Fruit fly (Drosophila melanogaster) whole organism, prepupa: ENCODE measurements around the gene D2hgdh.

Experiments
- Blimp-1 ChIP-seq: fragments of 200-800 bp; sonication (Bioruptor generic); optimal IDR thresholded peaks from 3 replicates; lab custom pipeline; 2017; ENCODE audit warnings: missing biosample characterization, missing genetic modification characterization, mild to moderate bottlenecking, moderate library complexity, missing genetic modification reagents
- CG10631 ChIP-seq: fragments of 200-800 bp; sonication (Bioruptor generic); optimal IDR thresholded peaks from 2 replicates; lab custom pipeline; 2016; ENCODE audit warnings: missing biosample characterization, missing genetic modification characterization
- CG11294 ChIP-seq: fragments of 200-800 bp; sonication (Bioruptor generic); IDR thresholded peaks from 2 replicates; pipeline ENCODE4 v1.3.6; 2022; ENCODE audit warnings: missing biosample characterization, missing genetic modification characterization
- CG11902 ChIP-seq: fragments of 200-800 bp; sonication (Bioruptor generic); optimal IDR thresholded peaks from 3 replicates; lab custom pipeline; 2016; ENCODE audit warnings: missing biosample characterization, missing genetic modification characterization
- CG15336 ChIP-seq: fragments of 200-800 bp; sonication (Bioruptor generic); IDR thresholded peaks from 2 replicates; pipeline ENCODE4 v1.3.6; 2022; ENCODE audit warnings: missing biosample characterization, missing genetic modification characterization
- CG16779 ChIP-seq: fragments of 200-800 bp; sonication (Bioruptor generic); optimal IDR thresholded peaks from 3 replicates; lab custom pipeline; 2017; ENCODE audit warnings: missing biosample characterization, mild to moderate bottlenecking, missing genetic modification characterization
- CG32006 ChIP-seq: fragments of 200-800 bp; sonication (Bioruptor generic); optimal IDR thresholded peaks from 3 replicates; lab custom pipeline; 2017; ENCODE audit warnings: missing biosample characterization, mild to moderate bottlenecking, missing genetic modification characterization
- CG34406 ChIP-seq: fragments of 200-800 bp; sonication (Bioruptor generic); optimal IDR thresholded peaks from 3 replicates; lab custom pipeline; 2016; ENCODE audit warnings: missing biosample characterization, missing genetic modification characterization
- CG3919 ChIP-seq: fragments of 200-800 bp; sonication (Bioruptor generic); optimal IDR thresholded peaks from 3 replicates; lab custom pipeline; 2016; ENCODE audit warnings: missing biosample characterization, missing genetic modification characterization
- CG4318 ChIP-seq: fragments of 200-800 bp; sonication (Bioruptor generic); optimal IDR thresholded peaks from 3 replicates; lab custom pipeline; 2017; ENCODE audit warnings: missing biosample characterization, mild to moderate bottlenecking, missing genetic modification characterization
- CG6163 ChIP-seq: fragments of 200-800 bp; sonication (Bioruptor generic); IDR thresholded peaks from 3 replicates; pipeline ENCODE4 v1.3.6; 2022; ENCODE audit warnings: missing biosample characterization, missing genetic modification characterization
- CG6276 ChIP-seq: fragments of 200-800 bp; sonication (Bioruptor generic); optimal IDR thresholded peaks from 2 replicates; lab custom pipeline; 2017; ENCODE audit warnings: missing biosample characterization, mild to moderate bottlenecking, missing genetic modification characterization
- CG6792 ChIP-seq: fragments of 200-800 bp; sonication (Bioruptor generic); optimal IDR thresholded peaks from 3 replicates; lab custom pipeline; 2016; ENCODE audit warnings: missing biosample characterization, missing genetic modification characterization
- CG6808 ChIP-seq: fragments of 200-800 bp; sonication (Bioruptor generic); optimal IDR thresholded peaks from 3 replicates; lab custom pipeline; 2017; ENCODE audit warnings: missing biosample characterization, missing genetic modification characterization, mild to moderate bottlenecking, moderate library complexity, missing genetic modification reagents
- CG6854 ChIP-seq: fragments of 200-800 bp; sonication (Bioruptor generic); optimal IDR thresholded peaks from 2 replicates; lab custom pipeline; 2017; ENCODE audit warnings: missing biosample characterization, mild to moderate bottlenecking, missing genetic modification characterization
- CG7368 ChIP-seq: fragments of 200-800 bp; sonication (Bioruptor generic); optimal IDR thresholded peaks from 3 replicates; lab custom pipeline; 2016; ENCODE audit warnings: missing biosample characterization, missing genetic modification characterization
- CG8119 ChIP-seq: fragments of 200-800 bp; sonication (Bioruptor generic); IDR thresholded peaks from 3 replicates; pipeline ENCODE4 v1.3.6; 2022; ENCODE audit warnings: missing biosample characterization, missing genetic modification characterization
- CG9139 ChIP-seq: fragments of 200-800 bp; sonication (Bioruptor generic); optimal IDR thresholded peaks from 3 replicates; lab custom pipeline; 2017; ENCODE audit warnings: missing biosample characterization, mild to moderate bottlenecking, missing genetic modification characterization
- Eip78C ChIP-seq: fragments of 200-800 bp; sonication (Bioruptor generic); peaks from one replicate; lab custom pipeline; 2016; ENCODE audit warnings: missing biosample characterization, missing genetic modification characterization
- Eip93F ChIP-seq: fragments of 200-800 bp; sonication (Bioruptor generic); optimal IDR thresholded peaks from 2 replicates; lab custom pipeline; 2016; ENCODE audit warnings: missing biosample characterization, mild to moderate bottlenecking, missing genetic modification characterization
- Gug ChIP-seq: fragments of 200-800 bp; sonication (Bioruptor generic); IDR thresholded peaks from 2 replicates; pipeline ENCODE4 v1.3.6; 2022; ENCODE audit warnings: missing biosample characterization, missing genetic modification characterization
- Hr39 ChIP-seq: fragments of 200-800 bp; sonication (Bioruptor generic); optimal IDR thresholded peaks from 2 replicates; lab custom pipeline; 2016; ENCODE audit warnings: missing biosample characterization, missing genetic modification characterization
- Hr4 ChIP-seq: fragments of 200-800 bp; sonication (Bioruptor generic); optimal IDR thresholded peaks from 3 replicates; lab custom pipeline; 2016; ENCODE audit warnings: missing biosample characterization, missing genetic modification characterization
- Lpt ChIP-seq: fragments of 200-800 bp; sonication (Bioruptor generic); optimal IDR thresholded peaks from 3 replicates; lab custom pipeline; 2016; ENCODE audit warnings: missing biosample characterization, missing genetic modification characterization
- OdsH ChIP-seq: fragments of 200-800 bp; sonication (Bioruptor generic); optimal IDR thresholded peaks from 3 replicates; lab custom pipeline; 2016; ENCODE audit warnings: missing biosample characterization, missing genetic modification characterization
- Sox14 ChIP-seq: fragments of 200-800 bp; sonication (Bioruptor generic); optimal IDR thresholded peaks from 3 replicates; lab custom pipeline; 2016; ENCODE audit warnings: missing biosample characterization, missing genetic modification characterization
- achi ChIP-seq: fragments of 200-800 bp; sonication (Bioruptor generic); optimal IDR thresholded peaks from 3 replicates; lab custom pipeline; 2016; ENCODE audit warnings: missing biosample characterization, missing genetic modification characterization
- dac ChIP-seq: fragments of 200-800 bp; sonication (Bioruptor generic); optimal IDR thresholded peaks from 2 replicates; lab custom pipeline; 2017; ENCODE audit warnings: missing biosample characterization, mild to moderate bottlenecking, missing genetic modification characterization
- dsx ChIP-seq: fragments of 200-800 bp; optimal IDR thresholded peaks from 3 replicates; lab custom pipeline; 2019; ENCODE audit warnings: missing biosample characterization, mild to moderate bottlenecking, missing genetic modification characterization, moderate library complexity; ENCODE audit not compliant: poor library complexity, severe bottlenecking
- eg ChIP-seq: fragments of 200-800 bp; sonication (Bioruptor generic); IDR thresholded peaks from 3 replicates; pipeline ENCODE4 v1.3.6; 2022; ENCODE audit warnings: missing biosample characterization, missing genetic modification characterization
- esn ChIP-seq: fragments of 200-800 bp; sonication (Bioruptor generic); optimal IDR thresholded peaks from 2 replicates; lab custom pipeline; 2016; ENCODE audit warnings: missing biosample characterization, mild to moderate bottlenecking, missing genetic modification characterization, moderate library complexity
- fd59A ChIP-seq: fragments of 200-800 bp; sonication (Bioruptor generic); optimal IDR thresholded peaks from 2 replicates; lab custom pipeline; 2017; ENCODE audit warnings: missing biosample characterization, mild to moderate bottlenecking, missing genetic modification characterization, missing genetic modification reagents
- net ChIP-seq: fragments of 200-800 bp; sonication (Bioruptor generic); optimal IDR thresholded peaks from 3 replicates; lab custom pipeline; 2016; ENCODE audit warnings: missing biosample characterization, missing genetic modification characterization
- pdm3 ChIP-seq: fragments of 200-800 bp; sonication (Bioruptor generic); optimal IDR thresholded peaks from 3 replicates; lab custom pipeline; 2016; ENCODE audit warnings: missing biosample characterization, missing genetic modification characterization
- salr ChIP-seq, 2 experiments: fragments of 200-800 bp; sonication (Bioruptor generic); optimal IDR thresholded peaks; 3 replicates each; lab custom pipeline; 2016 to 2018; ENCODE audit warnings: missing biosample characterization in 2 of 2, missing genetic modification characterization in 2 of 2, mild to moderate bottlenecking in 1 of 2
- svp ChIP-seq: fragments of 200-800 bp; sonication (Bioruptor generic); peaks from one replicate; lab custom pipeline; 2016; ENCODE audit warnings: missing biosample characterization, missing genetic modification characterization
- topi ChIP-seq: fragments of 200-800 bp; sonication (Bioruptor generic); optimal IDR thresholded peaks from 3 replicates; lab custom pipeline; 2016; ENCODE audit warnings: missing biosample characterization, missing genetic modification characterization
- vri ChIP-seq: fragments of 200-800 bp; sonication (Bioruptor generic); optimal IDR thresholded peaks from 3 replicates; lab custom pipeline; 2016; ENCODE audit warnings: missing biosample characterization, mild to moderate bottlenecking, missing genetic modification characterization

The D2hgdh gene

dm6 chrX:2165394-2165793 lies 24.1 kb downstream of the D2hgdh start (continued):
- TF ChIP-seq fd59A = no peak
- TF ChIP-seq CG16779 (tag; lab: Kevin White, UChicago) = no peak
- no peak for TF ChIP-seq Eip93F
- TF ChIP-seq Gug (GFP tag; lab: Robert Waterston, UW) = peak; percentile 36; the same call in 1 of the 2 replicates
- no peak for TF ChIP-seq topi (GFP tag; lab: Kevin White, UChicago)
- no peak for TF ChIP-seq salr (GFP tag; optimal IDR thresholded peaks at IDR 0.05; lab: Kevin White, UChicago)
- peak; percentile 72 for TF ChIP-seq CG15336 (GFP tag; lab: Robert Waterston, UW)
- TF ChIP-seq CG6163 (GFP tag; lab: Robert Waterston, UW) = peak; percentile 55
- TF ChIP-seq pdm3 = peak; percentile 7
- TF ChIP-seq CG6808 (GFP tag; lab: Kevin White, UChicago) = no peak
- peak; percentile 62 for TF ChIP-seq CG32006 (GFP tag; lab: Kevin White, UChicago)
- TF ChIP-seq, all 60 proteins: peak for 15

dm6 chrX:2166129-2166528 lies 24.8 kb downstream of the D2hgdh start:
- peak; percentile 10 for TF ChIP-seq CG10631 (GFP tag; lab: Kevin White, UChicago)
- TF ChIP-seq Lpt (GFP tag; lab: Kevin White, UChicago) = peak; percentile 38
- TF ChIP-seq Hr39 (GFP tag; lab: Kevin White, UChicago) = no peak
- peak; percentile 48 for TF ChIP-seq dac
- TF ChIP-seq achi (GFP tag; lab: Kevin White, UChicago) = peak; percentile 40
- peak; percentile 90 for TF ChIP-seq eg (GFP tag; lab: Robert Waterston, UW)
- peak; percentile 64 for TF ChIP-seq svp (GFP tag; lab: Kevin White, UChicago)
- TF ChIP-seq CG8119 = peak; percentile 85
- TF ChIP-seq CG6792 (GFP tag; lab: Kevin White, UChicago) = no peak
- TF ChIP-seq Gug (GFP tag; lab: Robert Waterston, UW) = peak; percentile 76
- peak; percentile 53 for TF ChIP-seq Eip78C (GFP tag; lab: Kevin White, UChicago)
- TF ChIP-seq Sox14 = peak; percentile 8
- peak; percentile 85 for TF ChIP-seq CG32006 (GFP tag; lab: Kevin White, UChicago)
- TF ChIP-seq salr (GFP tag; optimal IDR thresholded peaks at IDR 0.05; lab: Kevin White, UChicago) = peak in 1 of 2 experiments; percentile 8
- peak; percentile 43 for TF ChIP-seq net (GFP tag; lab: Kevin White, UChicago)
- peak; percentile 58 for TF ChIP-seq CG4318 (GFP tag; lab: Kevin White, UChicago)
- no peak for TF ChIP-seq Blimp-1
- no peak for TF ChIP-seq CG9139 (GFP tag; lab: Kevin White, UChicago)
- TF ChIP-seq CG11294 (GFP tag; lab: Robert Waterston, UW) = peak; percentile 63
- peak; percentile 89 for TF ChIP-seq CG15336 (GFP tag; lab: Robert Waterston, UW)
- TF ChIP-seq CG11902 (GFP tag; lab: Kevin White, UChicago) = no peak
- TF ChIP-seq vri (GFP tag; lab: Kevin White, UChicago) = no peak
- peak; percentile 83 for TF ChIP-seq CG6163 (GFP tag; lab: Robert Waterston, UW)
- TF ChIP-seq CG6854 (GFP tag; lab: Kevin White, UChicago) = no peak
- TF ChIP-seq CG3919 (GFP tag; lab: Kevin White, UChicago) = peak; percentile 47
- TF ChIP-seq CG34406 (GFP tag; lab: Kevin White, UChicago) = no peak
- peak; percentile 42 for TF ChIP-seq OdsH (GFP tag; lab: Kevin White, UChicago)
- TF ChIP-seq Hr4 = peak; percentile 81
- peak; percentile 56 for TF ChIP-seq pdm3
- TF ChIP-seq CG6276 = peak; percentile 63

dm6 chrX:2168485-2169199 lies 27.4 kb downstream of the D2hgdh start:
- TF ChIP-seq CG3919 (GFP tag; lab: Kevin White, UChicago) (no peak), CG6854 (GFP tag; lab: Kevin White, UChicago) (no peak), esn (no peak), CG7368 (GFP tag; lab: Kevin White, UChicago) (no peak), dsx (GFP tag; lab: Kevin White, UChicago) (no peak)
